Worm (Caenorhabditis elegans) whole organism, L4 larva: ENCODE measurements around the gene C50E10.2.
A peak's percentile ranks its signal among the peaks of the same experiment; 100 is the strongest.

ENCODE experiments used
- Y48G9A.11 ChIP-seq: fragments of 200-800 bp; sonication (Bioruptor generic); IDR thresholded peaks from 2 replicates; pipeline ENCODE4 v1.3.6; 2022; ENCODE audit warnings: missing genetic modification reagents, missing genetic modification characterization, missing compliant biosample characterization
- ama-1 ChIP-seq: fragments of 150-350 bp; optimal IDR thresholded peaks from 2 replicates; lab custom pipeline; 2014; ENCODE audit warnings: inconsistent platforms, mixed read lengths
- ceh-28 ChIP-seq: fragments of 150-350 bp; optimal IDR thresholded peaks from 2 replicates; lab custom pipeline; 2014; ENCODE audit warnings: missing biosample characterization, missing genetic modification reagents, missing genetic modification characterization
- daf-16 ChIP-seq, 3 experiments: sonication (generic microtip); optimal IDR thresholded peaks; 2 replicates each; lab custom pipeline; 2016 to 2017; ENCODE audit warnings: missing genetic modification characterization in 3 of 3, missing genetic modification reagents in 3 of 3, mild to moderate bottlenecking in 2 of 3, missing compliant biosample characterization in 2 of 3, missing biosample characterization in 1 of 3, moderate library complexity in 1 of 3
- egl-27 ChIP-seq: sonication (generic microtip); optimal IDR thresholded peaks from 3 replicates; lab custom pipeline; 2017; ENCODE audit warnings: missing biosample characterization, missing genetic modification reagents, missing genetic modification characterization
- fkh-10 ChIP-seq: fragments of 150-350 bp; optimal IDR thresholded peaks from 2 replicates; lab custom pipeline; 2014; ENCODE audit warnings: missing biosample characterization, missing genetic modification reagents, missing genetic modification characterization
- lir-3 ChIP-seq: sonication (generic microtip); optimal IDR thresholded peaks from 2 replicates; lab custom pipeline; 2016; ENCODE audit warnings: mild to moderate bottlenecking, missing genetic modification characterization, missing compliant biosample characterization
- nhr-237 ChIP-seq: sonication (generic microtip); optimal IDR thresholded peaks from 2 replicates; lab custom pipeline; 2017; ENCODE audit warnings: missing biosample characterization, missing genetic modification characterization
- nhr-28 ChIP-seq: fragments of 150-350 bp; optimal IDR thresholded peaks from 2 replicates; lab custom pipeline; 2014; ENCODE audit warnings: missing biosample characterization, missing genetic modification characterization
- pqm-1 ChIP-seq: sonication (generic microtip); optimal IDR thresholded peaks from 2 replicates; lab custom pipeline; 2017; ENCODE audit warnings: missing biosample characterization, missing genetic modification characterization
- snpc-4 ChIP-seq: fragments of 150-350 bp; optimal IDR thresholded peaks from 2 replicates; lab custom pipeline; 2014; ENCODE audit warnings: missing biosample characterization, missing genetic modification characterization
- unc-39 ChIP-seq: sonication (generic microtip); optimal IDR thresholded peaks from 2 replicates; lab custom pipeline; 2017; ENCODE audit warnings: missing biosample characterization, missing genetic modification characterization

- TF ChIP-seq pqm-1 (tag; lab: Kevin White, UChicago) (no peak), snpc-4 (tag; lab: Kevin White, UChicago) (no peak), nhr-237 (tag; lab: Kevin White, UChicago) (no peak), ama-1 (lab: Kevin White, UChicago) (no peak), unc-39 (tag; lab: Kevin White, UChicago) (no peak), lir-3 (tag; lab: Kevin White, UChicago) (no peak), egl-27 (tag; lab: Kevin White, UChicago) (no peak), Y48G9A.11 (GFP tag; lab: Robert Waterston, UW) (peak; percentile 77), nhr-28 (no peak), fkh-10 (GFP tag; lab: Kevin White, UChicago) (no peak), ceh-28 (tag; lab: Kevin White, UChicago) (no peak), daf-16 (GFP tag; optimal IDR thresholded peaks at IDR 0.05; lab: Kevin White, UChicago) (no peak), daf-16 (tag; optimal IDR thresholded peaks at IDR 0.05; lab: Kevin White, UChicago) (no peak)
Measured at ce11 chrII:12279259-12279658, 30.3 kb downstream of the C50E10.2 start, which contains the start of the genes tric-1B.2 and Y57A10A.29.
